Fruit fly (Drosophila melanogaster): ENCODE data around the gene Atg8a.

Gene Atg8a

dm6 chrX:10815511-10816080, 47.5 kb upstream of the Atg8a start (continued):
- TF ChIP-seq sd (tag; optimal IDR thresholded peaks at IDR 0.05) (peak; percentile 98), CG7357 (GFP tag; IDR thresholded peaks at IDR 0.05) (no peak), MTF-1 (GFP tag; optimal IDR thresholded peaks at IDR 0.05; ENCODE audit: borderline replicate concordance) (no peak), CG16779 (GFP tag; IDR thresholded peaks at IDR 0.05) (no peak), jumu (GFP tag; optimal IDR thresholded peaks at IDR 0.05) (no peak), sr (GFP tag; IDR thresholded peaks at IDR 0.05) (no peak), fru (optimal IDR thresholded peaks at IDR 0.05) (no peak), Max (GFP tag; optimal IDR thresholded peaks at IDR 0.05) (no peak), Atf3 (GFP tag; optimal IDR thresholded peaks at IDR 0.05) (no peak), Rfx (GFP tag; IDR thresholded peaks at IDR 0.05) (peak; percentile 20; the same call in 1 of the 2 replicates), nom (GFP tag; optimal IDR thresholded peaks at IDR 0.05) (no peak), CG1603 (tag; optimal IDR thresholded peaks at IDR 0.05) (no peak), CG17568 (GFP tag; optimal IDR thresholded peaks at IDR 0.05) (no peak), Nf-YB (GFP tag; optimal IDR thresholded peaks at IDR 0.05) (peak; percentile 35), H2.0 (GFP tag; IDR thresholded peaks at IDR 0.05) (no peak), wdn (GFP tag; IDR thresholded peaks at IDR 0.05) (no peak), CG16815 (GFP tag; optimal IDR thresholded peaks at IDR 0.05) (no peak), sim (GFP tag; IDR thresholded peaks at IDR 0.05) (no peak), CG12219 (GFP tag; optimal IDR thresholded peaks at IDR 0.05) (no peak), CG9817 (tag; optimal IDR thresholded peaks at IDR 0.05) (no peak), Xbp1 (GFP tag; optimal IDR thresholded peaks at IDR 0.05) (no peak), CG12071 (GFP tag; optimal IDR thresholded peaks at IDR 0.05) (no peak), gsb-n (tag; optimal IDR thresholded peaks at IDR 0.05) (no peak), odd (GFP tag; optimal IDR thresholded peaks at IDR 0.05) (no peak), dimm (GFP tag; IDR thresholded peaks at IDR 0.05) (no peak), lmd (GFP tag; IDR thresholded peaks at IDR 0.05) (no peak), bsh (GFP tag; optimal IDR thresholded peaks at IDR 0.05) (no peak), CG10543 (GFP tag; optimal IDR thresholded peaks at IDR 0.05) (peak; percentile 49), Nf-YC (tag; optimal IDR thresholded peaks at IDR 0.05) (peak; percentile 34), Poxn (GFP tag; IDR thresholded peaks at IDR 0.05) (no peak), CG8089 (GFP tag; optimal IDR thresholded peaks at IDR 0.05) (no peak), emc (GFP tag; optimal IDR thresholded peaks at IDR 0.05) (no peak), CG10274 (GFP tag; optimal IDR thresholded peaks at IDR 0.05) (no peak), CG30431 (GFP tag; optimal IDR thresholded peaks at IDR 0.05) (no peak), seq (GFP tag; IDR thresholded peaks at IDR 0.05) (peak; percentile 25; the same call in 1 of the 2 replicates), sens (GFP tag) (peak; percentile 70), jing (GFP tag; optimal IDR thresholded peaks at IDR 0.05) (no peak), chn (GFP tag; optimal IDR thresholded peaks at IDR 0.05) (no peak), CG7839 (tag; optimal IDR thresholded peaks at IDR 0.05) (no peak), CG2712 (tag; optimal IDR thresholded peaks at IDR 0.05) (no peak), CG17612 (GFP tag; IDR thresholded peaks at IDR 0.05) (no peak), zen (tag; optimal IDR thresholded peaks at IDR 0.05) (peak; percentile 6), Blimp-1 (GFP tag; optimal IDR thresholded peaks at IDR 0.05) (no peak), Fer2 (tag; optimal IDR thresholded peaks at IDR 0.05) (no peak), BtbVII (GFP tag; optimal IDR thresholded peaks at IDR 0.05) (no peak), Sry-β (GFP tag; optimal IDR thresholded peaks at IDR 0.05) (no peak), zen2 (GFP tag; IDR thresholded peaks at IDR 0.05; ENCODE audit: partially characterized antibody) (no peak), Dref (GFP tag; IDR thresholded peaks at IDR 0.05) (no peak), ato (GFP tag; IDR thresholded peaks at IDR 0.05; ENCODE audit: partially characterized antibody) (peak; percentile 32; the same call in 1 of the 2 replicates), zf30C (GFP tag; optimal IDR thresholded peaks at IDR 0.05) (peak; percentile 82), Ada2b (GFP tag; IDR thresholded peaks at IDR 0.05) (no peak)
